Fruit fly (Drosophila melanogaster): ENCODE data around the gene CG12729.

dm6 chrX:5815720-5816119 is 29.4 kb upstream of the CG12729 start, which contains the start of gene AgmNAT:
- no peak for TF ChIP-seq Sin3A (optimal IDR thresholded peaks at IDR 0.05)
- no peak for TF ChIP-seq Six4 (GFP tag; optimal IDR thresholded peaks at IDR 0.05)
- TF ChIP-seq HmgZ (tag; optimal IDR thresholded peaks at IDR 0.05), result no peak
- TF ChIP-seq ranshi (GFP tag; IDR thresholded peaks at IDR 0.05), result no peak
- no peak for TF ChIP-seq Abd-B (GFP tag; optimal IDR thresholded peaks at IDR 0.05)
